Worm (Caenorhabditis elegans) whole organism, mixed stage, embryonic: Measurements from ENCODE around the gene C16C10.1.

Experiments
- ces-1 ChIP-seq: fragments of 150-350 bp; optimal IDR thresholded peaks from 2 replicates; lab custom pipeline; 2014; ENCODE audit warnings: missing biosample characterization, missing genetic modification reagents, missing genetic modification characterization
- elt-1 ChIP-seq: sonication (generic microtip); optimal IDR thresholded peaks from 2 replicates; lab custom pipeline; 2017; ENCODE audit warnings: missing genetic modification characterization, mild to moderate bottlenecking, missing compliant biosample characterization, antibody characterized with exemption, moderate library complexity, borderline replicate concordance; ENCODE audit not compliant: insufficient read depth
- elt-3 ChIP-seq: fragments of 150-350 bp; optimal IDR thresholded peaks from 2 replicates; lab custom pipeline; 2014; ENCODE audit warnings: missing biosample characterization, missing genetic modification characterization
- ham-2 ChIP-seq: fragments of 200-800 bp; sonication (Bioruptor generic); optimal IDR thresholded peaks from 2 replicates; lab custom pipeline; 2018; ENCODE audit warnings: mild to moderate bottlenecking, missing genetic modification characterization, missing compliant biosample characterization
- hlh-1 ChIP-seq: fragments of 150-350 bp; optimal IDR thresholded peaks from 2 replicates; lab custom pipeline; 2014; ENCODE audit warnings: missing biosample characterization, missing genetic modification reagents, missing genetic modification characterization
- lsy-2 ChIP-seq: fragments of 150-350 bp; optimal IDR thresholded peaks from 2 replicates; lab custom pipeline; 2014; ENCODE audit warnings: missing biosample characterization, missing genetic modification characterization
- mab-5 ChIP-seq: fragments of 150-350 bp; optimal IDR thresholded peaks from 2 replicates; lab custom pipeline; 2014; ENCODE audit warnings: missing biosample characterization, missing genetic modification characterization
- nhr-12 ChIP-seq: fragments of 150-350 bp; optimal IDR thresholded peaks from 2 replicates; lab custom pipeline; 2014; ENCODE audit warnings: missing biosample characterization, missing genetic modification characterization
- nhr-237 ChIP-seq: fragments of 150-350 bp; optimal IDR thresholded peaks from 2 replicates; lab custom pipeline; 2014; ENCODE audit warnings: missing biosample characterization, missing genetic modification characterization
- nhr-28 ChIP-seq: fragments of 150-350 bp; optimal IDR thresholded peaks from 2 replicates; lab custom pipeline; 2014; ENCODE audit warnings: missing biosample characterization, missing genetic modification characterization
- snpc-4 ChIP-seq: fragments of 150-350 bp; optimal IDR thresholded peaks from 2 replicates; lab custom pipeline; 2014; ENCODE audit warnings: missing biosample characterization, missing genetic modification characterization
- unc-39 ChIP-seq: fragments of 150-350 bp; optimal IDR thresholded peaks from 2 replicates; lab custom pipeline; 2014; ENCODE audit warnings: missing biosample characterization, missing genetic modification characterization
- ztf-11 ChIP-seq: fragments of 150-350 bp; optimal IDR thresholded peaks from 2 replicates; lab custom pipeline; 2014; ENCODE audit warnings: missing biosample characterization, missing genetic modification characterization

DNA sequence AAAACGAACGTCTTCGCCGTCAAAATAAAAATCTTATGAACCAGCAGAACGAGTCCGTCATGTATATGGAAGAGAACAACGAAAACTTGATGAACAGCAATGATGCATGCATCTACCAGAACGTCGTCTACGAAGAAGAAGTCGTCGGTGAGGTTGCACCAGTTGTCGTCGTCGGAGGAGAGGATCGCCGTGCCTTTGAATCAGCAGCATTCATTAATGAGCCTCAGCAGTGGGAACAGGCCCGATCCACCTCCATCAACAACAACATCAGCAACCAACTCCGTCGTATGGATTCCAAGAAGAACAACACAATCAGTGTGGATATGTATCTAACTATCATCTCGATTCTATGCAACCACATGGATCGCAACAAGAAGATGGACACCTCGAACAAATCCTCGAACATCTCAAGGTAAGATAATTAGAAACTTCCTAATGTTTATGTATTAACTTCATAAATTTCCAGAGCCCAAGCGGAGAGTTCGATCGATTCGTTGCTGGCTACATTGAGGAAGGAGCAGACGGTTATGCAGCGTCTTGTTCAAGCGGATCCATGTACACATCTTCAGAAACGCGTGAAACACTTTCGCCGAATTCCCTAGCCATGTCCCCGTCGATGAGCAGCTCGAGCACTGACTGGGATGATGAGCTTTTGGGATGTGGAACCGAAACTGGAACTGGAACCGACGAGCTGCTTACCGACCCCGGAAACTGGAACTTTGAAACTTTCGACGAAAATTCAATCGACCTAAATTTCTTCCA lies 13.3 kb upstream of the C16C10.1 start:
- TF ChIP-seq hlh-1 (no peak), lsy-2 (tag; lab: Kevin White, UChicago) (no peak), nhr-12 (tag; lab: Kevin White, UChicago) (no peak), elt-3 (no peak), unc-39 (tag; lab: Kevin White, UChicago) (no peak), nhr-28 (tag; lab: Kevin White, UChicago) (no peak), ham-2 (GFP tag; lab: Kevin White, UChicago) (no peak), nhr-237 (no peak), ztf-11 (tag; lab: Kevin White, UChicago) (no peak), ces-1 (GFP tag; lab: Kevin White, UChicago) (no peak), snpc-4 (tag; lab: Kevin White, UChicago) (no peak), elt-1 (tag; lab: Kevin White, UChicago) (no peak), mab-5 (tag; lab: Kevin White, UChicago) (no peak)
